Fruit fly (Drosophila melanogaster) whole organism, prepupa: ENCODE measurements around the gene CG13024.
A peak's percentile ranks its signal among the peaks of the same experiment; 100 is the strongest.

ENCODE experiments used
- Blimp-1 ChIP-seq: fragments of 200-800 bp; sonication (Bioruptor generic); optimal IDR thresholded peaks from 3 replicates; lab custom pipeline; 2017; ENCODE audit warnings: missing biosample characterization, missing genetic modification characterization, mild to moderate bottlenecking, moderate library complexity, missing genetic modification reagents
- CG10669 ChIP-seq: fragments of 200-800 bp; sonication (Bioruptor generic); optimal IDR thresholded peaks from 3 replicates; lab custom pipeline; 2018; ENCODE audit warnings: missing biosample characterization, mild to moderate bottlenecking, missing genetic modification characterization, moderate library complexity
- CG11294 ChIP-seq: fragments of 200-800 bp; sonication (Bioruptor generic); IDR thresholded peaks from 2 replicates; pipeline ENCODE4 v1.3.6; 2022; ENCODE audit warnings: missing biosample characterization, missing genetic modification characterization
- CG11762 ChIP-seq: fragments of 200-800 bp; sonication (Bioruptor generic); optimal IDR thresholded peaks from 3 replicates; lab custom pipeline; 2016; ENCODE audit warnings: missing biosample characterization, missing genetic modification characterization; ENCODE audit not compliant: insufficient read depth
- CG11902 ChIP-seq: fragments of 200-800 bp; sonication (Bioruptor generic); optimal IDR thresholded peaks from 3 replicates; lab custom pipeline; 2016; ENCODE audit warnings: missing biosample characterization, missing genetic modification characterization
- CG15336 ChIP-seq: fragments of 200-800 bp; sonication (Bioruptor generic); IDR thresholded peaks from 2 replicates; pipeline ENCODE4 v1.3.6; 2022; ENCODE audit warnings: missing biosample characterization, missing genetic modification characterization
- CG3032 ChIP-seq: fragments of 200-800 bp; optimal IDR thresholded peaks from 2 replicates; lab custom pipeline; 2019; ENCODE audit warnings: missing biosample characterization, mild to moderate bottlenecking, missing genetic modification characterization, moderate library complexity
- CG31627 ChIP-seq: fragments of 200-800 bp; sonication (Bioruptor generic); optimal IDR thresholded peaks from 3 replicates; lab custom pipeline; 2016; ENCODE audit warnings: missing biosample characterization, missing genetic modification characterization
- CG32006 ChIP-seq: fragments of 200-800 bp; sonication (Bioruptor generic); optimal IDR thresholded peaks from 3 replicates; lab custom pipeline; 2017; ENCODE audit warnings: missing biosample characterization, mild to moderate bottlenecking, missing genetic modification characterization
- CG34406 ChIP-seq: fragments of 200-800 bp; sonication (Bioruptor generic); optimal IDR thresholded peaks from 3 replicates; lab custom pipeline; 2016; ENCODE audit warnings: missing biosample characterization, missing genetic modification characterization
- CG4318 ChIP-seq: fragments of 200-800 bp; sonication (Bioruptor generic); optimal IDR thresholded peaks from 3 replicates; lab custom pipeline; 2017; ENCODE audit warnings: missing biosample characterization, mild to moderate bottlenecking, missing genetic modification characterization
- CG6163 ChIP-seq: fragments of 200-800 bp; sonication (Bioruptor generic); IDR thresholded peaks from 3 replicates; pipeline ENCODE4 v1.3.6; 2022; ENCODE audit warnings: missing biosample characterization, missing genetic modification characterization
- CG6276 ChIP-seq: fragments of 200-800 bp; sonication (Bioruptor generic); optimal IDR thresholded peaks from 2 replicates; lab custom pipeline; 2017; ENCODE audit warnings: missing biosample characterization, mild to moderate bottlenecking, missing genetic modification characterization
- CG6792 ChIP-seq: fragments of 200-800 bp; sonication (Bioruptor generic); optimal IDR thresholded peaks from 3 replicates; lab custom pipeline; 2016; ENCODE audit warnings: missing biosample characterization, missing genetic modification characterization
- CG6808 ChIP-seq: fragments of 200-800 bp; sonication (Bioruptor generic); optimal IDR thresholded peaks from 3 replicates; lab custom pipeline; 2017; ENCODE audit warnings: missing biosample characterization, missing genetic modification characterization, mild to moderate bottlenecking, moderate library complexity, missing genetic modification reagents
- CG6854 ChIP-seq: fragments of 200-800 bp; sonication (Bioruptor generic); optimal IDR thresholded peaks from 2 replicates; lab custom pipeline; 2017; ENCODE audit warnings: missing biosample characterization, mild to moderate bottlenecking, missing genetic modification characterization
- CG7368 ChIP-seq: fragments of 200-800 bp; sonication (Bioruptor generic); optimal IDR thresholded peaks from 3 replicates; lab custom pipeline; 2016; ENCODE audit warnings: missing biosample characterization, missing genetic modification characterization
- CG8319 ChIP-seq: fragments of 200-800 bp; sonication (Bioruptor generic); optimal IDR thresholded peaks from 3 replicates; lab custom pipeline; 2016; ENCODE audit warnings: missing biosample characterization, missing genetic modification characterization
- CG8632 ChIP-seq: fragments of 200-800 bp; sonication (Bioruptor generic); optimal IDR thresholded peaks from 3 replicates; lab custom pipeline; 2016; ENCODE audit warnings: missing biosample characterization, missing genetic modification characterization
- CG9139 ChIP-seq: fragments of 200-800 bp; sonication (Bioruptor generic); optimal IDR thresholded peaks from 3 replicates; lab custom pipeline; 2017; ENCODE audit warnings: missing biosample characterization, mild to moderate bottlenecking, missing genetic modification characterization
- Eip75B ChIP-seq: fragments of 200-800 bp; sonication (Bioruptor generic); optimal IDR thresholded peaks from 3 replicates; lab custom pipeline; 2016; ENCODE audit warnings: missing biosample characterization, missing genetic modification characterization
- Eip93F ChIP-seq: fragments of 200-800 bp; sonication (Bioruptor generic); optimal IDR thresholded peaks from 2 replicates; lab custom pipeline; 2016; ENCODE audit warnings: missing biosample characterization, mild to moderate bottlenecking, missing genetic modification characterization
- Ets21C ChIP-seq: fragments of 200-800 bp; sonication (Bioruptor generic); optimal IDR thresholded peaks from 3 replicates; lab custom pipeline; 2016; ENCODE audit warnings: missing biosample characterization, missing genetic modification characterization
- Ets96B ChIP-seq: fragments of 200-800 bp; optimal IDR thresholded peaks from 2 replicates; lab custom pipeline; 2019; ENCODE audit warnings: missing biosample characterization, mild to moderate bottlenecking, missing genetic modification characterization, moderate library complexity
- Hr38 ChIP-seq: sonication (Bioruptor generic); optimal IDR thresholded peaks from 2 replicates; lab custom pipeline; 2016; ENCODE audit warnings: missing biosample characterization, missing genetic modification characterization
- Hr4 ChIP-seq: fragments of 200-800 bp; sonication (Bioruptor generic); optimal IDR thresholded peaks from 3 replicates; lab custom pipeline; 2016; ENCODE audit warnings: missing biosample characterization, missing genetic modification characterization
- Met ChIP-seq: fragments of 200-800 bp; sonication (Bioruptor generic); optimal IDR thresholded peaks from 3 replicates; lab custom pipeline; 2016; ENCODE audit warnings: missing biosample characterization, missing genetic modification characterization
- OdsH ChIP-seq: fragments of 200-800 bp; sonication (Bioruptor generic); optimal IDR thresholded peaks from 3 replicates; lab custom pipeline; 2016; ENCODE audit warnings: missing biosample characterization, missing genetic modification characterization
- Sox102F ChIP-seq: fragments of 200-800 bp; sonication (Bioruptor generic); optimal IDR thresholded peaks from 2 replicates; lab custom pipeline; 2016; ENCODE audit warnings: missing biosample characterization, mild to moderate bottlenecking, missing genetic modification characterization
- Sox14 ChIP-seq: fragments of 200-800 bp; sonication (Bioruptor generic); optimal IDR thresholded peaks from 3 replicates; lab custom pipeline; 2016; ENCODE audit warnings: missing biosample characterization, missing genetic modification characterization
- achi ChIP-seq: fragments of 200-800 bp; sonication (Bioruptor generic); optimal IDR thresholded peaks from 3 replicates; lab custom pipeline; 2016; ENCODE audit warnings: missing biosample characterization, missing genetic modification characterization
- acj6 ChIP-seq: fragments of 200-800 bp; sonication (Bioruptor generic); optimal IDR thresholded peaks from 3 replicates; lab custom pipeline; 2016; ENCODE audit warnings: missing biosample characterization, missing genetic modification characterization
- cyc ChIP-seq: fragments of 200-800 bp; sonication (Bioruptor generic); optimal IDR thresholded peaks from 3 replicates; lab custom pipeline; 2016; ENCODE audit warnings: missing biosample characterization, missing genetic modification characterization
- dsx ChIP-seq: fragments of 200-800 bp; optimal IDR thresholded peaks from 3 replicates; lab custom pipeline; 2019; ENCODE audit warnings: missing biosample characterization, mild to moderate bottlenecking, missing genetic modification characterization, moderate library complexity; ENCODE audit not compliant: poor library complexity, severe bottlenecking
- fd59A ChIP-seq: fragments of 200-800 bp; sonication (Bioruptor generic); optimal IDR thresholded peaks from 2 replicates; lab custom pipeline; 2017; ENCODE audit warnings: missing biosample characterization, mild to moderate bottlenecking, missing genetic modification characterization, missing genetic modification reagents
- fd85E ChIP-seq: fragments of 200-800 bp; sonication (Bioruptor generic); optimal IDR thresholded peaks from 3 replicates; lab custom pipeline; 2016; ENCODE audit warnings: missing biosample characterization, missing genetic modification characterization
- fkh ChIP-seq: fragments of 200-800 bp; sonication (Bioruptor generic); optimal IDR thresholded peaks from 3 replicates; lab custom pipeline; 2017; ENCODE audit warnings: missing biosample characterization, mild to moderate bottlenecking, missing genetic modification characterization, moderate library complexity
- lz ChIP-seq: fragments of 200-800 bp; sonication (Bioruptor generic); optimal IDR thresholded peaks from 3 replicates; lab custom pipeline; 2016; ENCODE audit warnings: missing biosample characterization, missing genetic modification characterization
- net ChIP-seq: fragments of 200-800 bp; sonication (Bioruptor generic); optimal IDR thresholded peaks from 3 replicates; lab custom pipeline; 2016; ENCODE audit warnings: missing biosample characterization, missing genetic modification characterization
- pdm3 ChIP-seq: fragments of 200-800 bp; sonication (Bioruptor generic); optimal IDR thresholded peaks from 3 replicates; lab custom pipeline; 2016; ENCODE audit warnings: missing biosample characterization, missing genetic modification characterization
- salr ChIP-seq, 2 experiments: fragments of 200-800 bp; sonication (Bioruptor generic); optimal IDR thresholded peaks; 3 replicates each; lab custom pipeline; 2016 to 2018; ENCODE audit warnings: missing biosample characterization in 2 of 2, missing genetic modification characterization in 2 of 2, mild to moderate bottlenecking in 1 of 2
- spab ChIP-seq: fragments of 200-800 bp; sonication (Bioruptor generic); optimal IDR thresholded peaks from 2 replicates; lab custom pipeline; 2017; ENCODE audit warnings: missing biosample characterization, mild to moderate bottlenecking, missing genetic modification characterization, missing genetic modification reagents
- ss ChIP-seq, 2 experiments: fragments of 200-800 bp; sonication (Bioruptor generic); optimal IDR thresholded peaks; 2 replicates in 1 of 2; 3 replicates in 1 of 2; lab custom pipeline; 2017 to 2018; ENCODE audit warnings: mild to moderate bottlenecking in 2 of 2, missing biosample characterization in 2 of 2, missing genetic modification characterization in 2 of 2, moderate library complexity in 1 of 2
- topi ChIP-seq: fragments of 200-800 bp; sonication (Bioruptor generic); optimal IDR thresholded peaks from 3 replicates; lab custom pipeline; 2016; ENCODE audit warnings: missing biosample characterization, missing genetic modification characterization
- vri ChIP-seq: fragments of 200-800 bp; sonication (Bioruptor generic); optimal IDR thresholded peaks from 3 replicates; lab custom pipeline; 2016; ENCODE audit warnings: missing biosample characterization, mild to moderate bottlenecking, missing genetic modification characterization

Gene CG13024

DNA sequence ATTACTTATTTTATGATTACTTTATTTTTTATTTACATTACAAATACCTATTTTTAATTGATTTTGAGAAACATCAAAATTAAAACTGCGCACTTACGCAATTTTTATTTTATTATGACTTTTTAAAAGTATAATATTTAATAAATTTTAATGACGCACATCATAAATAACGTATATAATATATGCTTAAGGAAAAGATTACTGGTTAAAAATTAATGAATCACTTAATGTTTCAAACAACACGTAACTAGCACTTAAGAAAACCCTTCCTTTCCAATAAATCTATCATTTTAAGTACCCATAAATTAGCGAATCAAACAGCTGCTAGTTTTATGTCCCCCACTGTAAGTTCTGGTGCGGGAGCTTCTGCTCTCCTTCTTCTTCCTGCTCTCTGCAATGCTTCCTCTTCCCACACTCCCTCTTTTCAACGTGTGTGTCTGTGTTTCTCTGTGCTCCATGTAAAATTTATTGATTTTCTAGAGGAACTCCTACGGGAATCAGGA is 22.0 kb downstream of the CG13024 start (continued):
- TF ChIP-seq Eip75B (GFP tag; lab: Kevin White, UChicago) (peak; percentile 7), OdsH (GFP tag; lab: Kevin White, UChicago) (peak; percentile 84), CG15336 (GFP tag; lab: Robert Waterston, UW) (peak; percentile 80), CG8319 (peak; percentile 65), CG7368 (peak; percentile 36), spab (peak; percentile 93), Ets96B (peak; percentile 89), CG8632 (GFP tag; lab: Kevin White, UChicago) (peak; percentile 85), CG11762 (GFP tag; lab: Kevin White, UChicago) (peak; percentile 59), CG34406 (GFP tag; lab: Kevin White, UChicago) (peak; percentile 84), Met (GFP tag; lab: Kevin White, UChicago) (peak; percentile 68), CG10669 (GFP tag; lab: Kevin White, UChicago) (peak; percentile 76), topi (GFP tag; lab: Kevin White, UChicago) (peak; percentile 37), fkh (GFP tag; lab: Kevin White, UChicago) (no peak), achi (GFP tag; lab: Kevin White, UChicago) (peak; percentile 82), CG6163 (GFP tag; lab: Robert Waterston, UW) (peak; percentile 66; the same call in 1 of the 3 replicates), lz (peak; percentile 55), vri (peak; percentile 8), fd85E (GFP tag; lab: Kevin White, UChicago) (no peak), CG11902 (peak; percentile 60), CG6808 (GFP tag; lab: Kevin White, UChicago) (peak; percentile 95), CG11294 (GFP tag; lab: Robert Waterston, UW) (peak; percentile 49), CG6854 (GFP tag; lab: Kevin White, UChicago) (peak; percentile 55), fd59A (GFP tag; lab: Kevin White, UChicago) (peak; percentile 93), Hr4 (GFP tag; lab: Kevin White, UChicago) (peak; percentile 66), CG3032 (tag; lab: Kevin White, UChicago) (peak; percentile 93), Hr38 (GFP tag; lab: Kevin White, UChicago) (no peak), CG31627 (GFP tag; lab: Kevin White, UChicago) (peak; percentile 57), Sox102F (GFP tag; lab: Kevin White, UChicago) (peak; percentile 46), ss (GFP tag; optimal IDR thresholded peaks at IDR 0.05; lab: Kevin White, UChicago) (peak; percentile 84 to 91), Eip93F (GFP tag; lab: Kevin White, UChicago) (no peak)

DNA sequence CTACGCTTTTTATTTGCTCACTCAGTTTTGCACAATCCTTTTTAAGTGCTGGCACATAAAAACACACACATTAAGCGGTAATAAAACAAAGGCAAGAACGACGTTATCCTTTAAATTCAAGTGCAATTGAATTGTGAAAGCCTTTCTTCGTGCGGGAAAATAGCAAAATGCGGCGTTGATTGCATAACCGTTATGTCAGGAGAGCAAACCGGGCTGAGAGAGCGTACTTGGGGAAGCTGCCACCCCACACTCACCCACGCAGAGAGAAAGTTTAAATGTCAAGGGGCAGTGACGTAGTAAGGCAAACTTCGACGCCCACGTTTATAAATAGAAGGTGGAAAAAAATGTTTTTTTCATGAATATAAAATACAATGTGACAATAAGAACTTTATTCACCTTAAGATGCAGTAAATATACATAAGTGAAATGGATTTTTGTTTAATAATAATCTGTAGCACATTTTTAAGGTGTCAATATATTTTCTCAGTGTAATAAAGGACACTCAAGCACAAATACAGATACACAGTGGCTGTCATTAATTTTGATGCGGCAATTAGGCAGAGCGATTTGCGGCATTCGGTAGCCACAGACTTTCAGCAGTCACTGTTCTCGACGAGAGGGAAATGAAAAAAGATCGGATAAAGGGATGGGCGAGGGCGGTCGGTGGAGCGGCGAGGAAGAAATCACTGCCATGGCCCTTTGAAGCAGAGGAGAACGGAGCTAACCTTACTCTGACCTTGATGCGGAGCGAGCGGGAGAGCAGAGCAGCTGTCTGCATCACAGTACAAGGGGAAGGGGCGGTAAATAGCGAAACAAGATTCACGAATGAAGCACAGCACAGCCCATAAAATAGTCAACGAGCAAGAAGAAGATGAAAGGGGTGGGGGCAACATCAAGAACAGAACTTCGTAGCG is 22.8 kb downstream of the CG13024 start:
- TF ChIP-seq dsx (GFP tag; lab: Kevin White, UChicago) (peak; percentile 52), CG6276 (GFP tag; lab: Kevin White, UChicago) (no peak), OdsH (GFP tag; lab: Kevin White, UChicago) (peak; percentile 53), cyc (GFP tag; lab: Kevin White, UChicago) (peak; percentile 36), fkh (GFP tag; lab: Kevin White, UChicago) (no peak), Met (GFP tag; lab: Kevin White, UChicago) (peak; percentile 59), CG4318 (no peak), CG9139 (GFP tag; lab: Kevin White, UChicago) (peak; percentile 42), CG11294 (GFP tag; lab: Robert Waterston, UW) (0 out of 2 replicates have a peak, but pooled peaks have one; percentile 9), ss (GFP tag; optimal IDR thresholded peaks at IDR 0.05; lab: Kevin White, UChicago) (peak; percentile 6 to 8), Sox14 (GFP tag; lab: Kevin White, UChicago) (peak; percentile 34), CG6792 (peak; percentile 39), net (no peak), topi (GFP tag; lab: Kevin White, UChicago) (peak; percentile 56), salr (GFP tag; optimal IDR thresholded peaks at IDR 0.05; lab: Kevin White, UChicago) (peak; percentile 48 to 55), pdm3 (GFP tag; lab: Kevin White, UChicago) (peak; percentile 56), CG8632 (GFP tag; lab: Kevin White, UChicago) (peak; percentile 62), Ets21C (peak; percentile 14), CG31627 (GFP tag; lab: Kevin White, UChicago) (peak; percentile 26), acj6 (GFP tag; lab: Kevin White, UChicago) (peak; percentile 51), Sox102F (GFP tag; lab: Kevin White, UChicago) (peak; percentile 52), fd85E (GFP tag; lab: Kevin White, UChicago) (no peak), CG6854 (GFP tag; lab: Kevin White, UChicago) (no peak), CG32006 (GFP tag; lab: Kevin White, UChicago) (peak; percentile 12), CG34406 (GFP tag; lab: Kevin White, UChicago) (peak; percentile 35), Blimp-1 (peak; percentile 76), CG3032 (tag; lab: Kevin White, UChicago) (peak; percentile 64), fd59A (GFP tag; lab: Kevin White, UChicago) (peak; percentile 29)
